Worm (Caenorhabditis elegans): ENCODE data around the gene K04C2.8.

DNA sequence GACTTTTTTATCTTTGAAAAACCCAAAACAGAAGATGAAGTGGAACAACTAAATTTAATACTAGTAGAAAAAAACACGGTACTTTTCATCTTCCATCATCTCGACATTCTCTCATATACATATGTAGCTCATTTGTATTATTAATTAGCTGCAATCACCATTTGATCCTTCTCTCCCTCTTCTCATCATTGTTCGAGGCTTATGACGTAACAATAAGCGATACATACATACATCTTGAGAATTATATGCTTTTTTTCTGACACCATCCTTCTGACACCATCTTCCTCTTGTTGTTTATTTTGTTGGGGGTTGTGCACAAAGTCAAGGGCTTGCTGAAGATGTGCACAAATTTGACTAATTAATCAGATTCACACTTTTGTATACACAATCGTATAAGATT lies 32.8 kb upstream of the K04C2.8 start:
- TF ChIP-seq dao-5 (tag; optimal IDR thresholded peaks at IDR 0.05) (no peak), him-1 (tag; optimal IDR thresholded peaks at IDR 0.05) (no peak), W03F9.2 (tag; optimal IDR thresholded peaks at IDR 0.05) (no peak)

Data from whole organism, L4/young adult.